Worm (Caenorhabditis elegans) whole organism, L3 larva: Measurements from ENCODE around the gene swt-5.

Experiments used
- ZK546.5 ChIP-seq: sonication (generic microtip); optimal IDR thresholded peaks from 2 replicates; lab custom pipeline; 2017; ENCODE audit warnings: missing biosample characterization, missing genetic modification characterization
- aly-2 ChIP-seq: fragments of 150-350 bp; optimal IDR thresholded peaks from 2 replicates; lab custom pipeline; 2014; ENCODE audit warnings: missing biosample characterization, missing genetic modification characterization
- ama-1 ChIP-seq: fragments of 150-350 bp; optimal IDR thresholded peaks from 2 replicates; lab custom pipeline; 2018
- ceh-16 ChIP-seq: sonication (generic microtip); optimal IDR thresholded peaks from 2 replicates; lab custom pipeline; 2017; ENCODE audit warnings: missing biosample characterization, missing genetic modification characterization
- ceh-28 ChIP-seq: fragments of 150-350 bp; optimal IDR thresholded peaks from 2 replicates; lab custom pipeline; 2014; ENCODE audit warnings: missing biosample characterization, missing genetic modification reagents, missing genetic modification characterization
- ceh-82 ChIP-seq: fragments of 150-350 bp; optimal IDR thresholded peaks from 2 replicates; lab custom pipeline; 2014; ENCODE audit warnings: missing biosample characterization, missing genetic modification characterization
- ceh-9 ChIP-seq: sonication (generic microtip); optimal IDR thresholded peaks from 2 replicates; lab custom pipeline; 2018; ENCODE audit warnings: missing biosample characterization, missing genetic modification characterization
- daf-12 ChIP-seq: fragments of 150-350 bp; optimal IDR thresholded peaks from 2 replicates; lab custom pipeline; 2014; ENCODE audit warnings: missing biosample characterization, missing genetic modification reagents, missing genetic modification characterization
- egl-27 ChIP-seq: sonication (generic microtip); optimal IDR thresholded peaks from 4 replicates; lab custom pipeline; 2017; ENCODE audit warnings: missing biosample characterization, missing genetic modification reagents, missing genetic modification characterization
- elt-2 ChIP-seq: sonication (generic microtip); optimal IDR thresholded peaks from 2 replicates; lab custom pipeline; 2016; ENCODE audit warnings: missing genetic modification reagents, mild to moderate bottlenecking, missing genetic modification characterization, missing compliant biosample characterization
- elt-3 ChIP-seq, 3 experiments: fragments of 150-350 bp in 1 of 3; sonication (generic microtip) in 2 of 3; optimal IDR thresholded peaks; 2 replicates in 2 of 3; 4 replicates in 1 of 3; lab custom pipeline; 2014 to 2017; ENCODE audit warnings: missing biosample characterization in 3 of 3, missing genetic modification characterization in 3 of 3
- eor-1 ChIP-seq, 2 experiments: fragments of 150-350 bp; optimal IDR thresholded peaks; 2 replicates each; lab custom pipeline; 2014 to 2018; ENCODE audit warnings: missing biosample characterization in 2 of 2, missing genetic modification characterization in 2 of 2
- fkh-10 ChIP-seq: sonication (generic microtip); optimal IDR thresholded peaks from 2 replicates; lab custom pipeline; 2017; ENCODE audit warnings: missing biosample characterization, missing genetic modification reagents, missing genetic modification characterization
- fkh-2 ChIP-seq: fragments of 150-350 bp; optimal IDR thresholded peaks from 2 replicates; lab custom pipeline; 2014; ENCODE audit warnings: missing biosample characterization, missing genetic modification reagents, missing genetic modification characterization
- fos-1 ChIP-seq: fragments of 150-350 bp; optimal IDR thresholded peaks from 2 replicates; lab custom pipeline; 2014; ENCODE audit warnings: missing biosample characterization, missing genetic modification characterization
- hmg-11 ChIP-seq: sonication (generic microtip); optimal IDR thresholded peaks from 2 replicates; lab custom pipeline; 2016; ENCODE audit warnings: missing genetic modification characterization, missing compliant biosample characterization
- jun-1 ChIP-seq: fragments of 150-350 bp; optimal IDR thresholded peaks from 2 replicates; lab custom pipeline; 2014; ENCODE audit warnings: missing biosample characterization, missing genetic modification reagents, missing genetic modification characterization
- lin-15B ChIP-seq: fragments of 150-350 bp; optimal IDR thresholded peaks from 2 replicates; lab custom pipeline; 2014; ENCODE audit warnings: missing biosample characterization, missing genetic modification characterization
- lin-39 ChIP-seq: fragments of 150-350 bp; optimal IDR thresholded peaks from 2 replicates; lab custom pipeline; 2018; ENCODE audit warnings: missing biosample characterization, missing genetic modification reagents, missing genetic modification characterization
- mdl-1 ChIP-seq: fragments of 150-350 bp; optimal IDR thresholded peaks from 2 replicates; lab custom pipeline; 2014; ENCODE audit warnings: missing biosample characterization, missing genetic modification characterization
- nhr-11 ChIP-seq: fragments of 150-350 bp; optimal IDR thresholded peaks from 2 replicates; lab custom pipeline; 2014; ENCODE audit warnings: missing biosample characterization, missing genetic modification characterization
- nhr-23 ChIP-seq: fragments of 150-350 bp; optimal IDR thresholded peaks from 2 replicates; lab custom pipeline; 2014; ENCODE audit warnings: missing biosample characterization, missing genetic modification reagents, missing genetic modification characterization
- nhr-25 ChIP-seq: sonication (generic microtip); optimal IDR thresholded peaks from 2 replicates; lab custom pipeline; 2017; ENCODE audit warnings: missing biosample characterization, missing genetic modification characterization
- nhr-43 ChIP-seq: sonication (generic microtip); optimal IDR thresholded peaks from 2 replicates; lab custom pipeline; 2016; ENCODE audit warnings: mild to moderate bottlenecking, missing genetic modification characterization, missing compliant biosample characterization; ENCODE audit not compliant: poor library complexity, severe bottlenecking
- nhr-67 ChIP-seq: fragments of 150-350 bp; optimal IDR thresholded peaks from 2 replicates; lab custom pipeline; 2014; ENCODE audit warnings: missing biosample characterization, missing genetic modification characterization
- nhr-76 ChIP-seq: fragments of 150-350 bp; sonication (generic microtip); optimal IDR thresholded peaks from 5 replicates; lab custom pipeline; 2014; ENCODE audit warnings: missing biosample characterization, missing genetic modification characterization
- nhr-77 ChIP-seq: fragments of 150-350 bp; optimal IDR thresholded peaks from 2 replicates; lab custom pipeline; 2014; ENCODE audit warnings: missing biosample characterization, missing genetic modification characterization
- pha-4 ChIP-seq: fragments of 150-350 bp; optimal IDR thresholded peaks from 2 replicates; lab custom pipeline; 2014; ENCODE audit warnings: missing biosample characterization, missing genetic modification reagents, missing genetic modification characterization
- pqm-1 ChIP-seq: fragments of 150-350 bp; optimal IDR thresholded peaks from 2 replicates; lab custom pipeline; 2017; ENCODE audit warnings: missing biosample characterization, missing genetic modification characterization, inconsistent platforms
- sea-2 ChIP-seq: fragments of 150-350 bp; sonication (generic microtip); optimal IDR thresholded peaks from 4 replicates; lab custom pipeline; 2014; ENCODE audit warnings: missing biosample characterization, missing genetic modification reagents, missing genetic modification characterization
- skn-1 ChIP-seq: fragments of 150-350 bp; optimal IDR thresholded peaks from 2 replicates; lab custom pipeline; 2014; ENCODE audit warnings: missing biosample characterization, missing genetic modification characterization
- snpc-4 ChIP-seq: fragments of 150-350 bp; optimal IDR thresholded peaks from 2 replicates; lab custom pipeline; 2014; ENCODE audit warnings: missing biosample characterization, missing genetic modification characterization
- tbx-2 ChIP-seq: sonication (generic microtip); optimal IDR thresholded peaks from 2 replicates; lab custom pipeline; 2016; ENCODE audit warnings: mild to moderate bottlenecking, missing genetic modification characterization, missing compliant biosample characterization
- unc-39 ChIP-seq: sonication (generic microtip); optimal IDR thresholded peaks from 4 replicates; lab custom pipeline; 2017; ENCODE audit warnings: missing biosample characterization, missing genetic modification characterization
- unc-62 ChIP-seq: fragments of 150-350 bp; sonication (generic microtip); optimal IDR thresholded peaks from 4 replicates; lab custom pipeline; 2014; ENCODE audit warnings: missing biosample characterization, missing genetic modification reagents, missing genetic modification characterization
- zag-1 ChIP-seq: fragments of 150-350 bp; optimal IDR thresholded peaks from 2 replicates; lab custom pipeline; 2014; ENCODE audit warnings: missing biosample characterization, missing genetic modification characterization
- ztf-11 ChIP-seq: fragments of 150-350 bp; optimal IDR thresholded peaks from 2 replicates; lab custom pipeline; 2014; ENCODE audit warnings: missing biosample characterization, missing genetic modification characterization
- ztf-4 ChIP-seq: fragments of 150-350 bp; optimal IDR thresholded peaks from 2 replicates; lab custom pipeline; 2014; ENCODE audit warnings: missing biosample characterization, missing genetic modification characterization

Gene swt-5

DNA sequence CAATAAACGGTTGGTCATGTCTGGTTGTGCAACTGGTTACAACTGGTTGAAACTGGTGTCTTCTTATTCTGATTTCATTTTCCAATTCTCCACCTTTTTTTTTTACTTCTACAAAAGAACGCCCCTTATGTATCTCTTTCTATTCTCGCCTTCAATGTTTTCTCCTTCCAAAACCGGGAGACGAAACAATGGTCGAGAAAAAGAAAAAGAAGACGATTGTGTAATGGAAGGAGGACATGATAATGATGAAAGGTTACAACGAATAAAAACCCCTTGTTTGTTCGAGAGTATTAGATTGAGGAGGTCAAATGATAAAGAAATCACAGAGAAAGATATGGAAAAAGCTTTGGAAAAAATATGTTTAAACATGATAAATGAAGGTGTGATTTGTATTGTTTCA, 17.6 kb downstream of the swt-5 start, which contains the start of gene C50F4.8:
Gene C50F4.8, minus strand, starts transcription at position 28 of the 400 bp plus-strand sequence.
- no peak for TF ChIP-seq unc-39 (tag; lab: Kevin White, UChicago)
- TF ChIP-seq ama-1 (lab: Kevin White, UChicago), result peak; percentile 37
- TF ChIP-seq ceh-82 (tag; lab: Kevin White, UChicago), result no peak
- TF ChIP-seq elt-2 (tag; lab: Kevin White, UChicago), result no peak
- TF ChIP-seq aly-2 (tag; lab: Kevin White, UChicago), result no peak
- no peak for TF ChIP-seq pqm-1
- TF ChIP-seq ZK546.5, result no peak
- TF ChIP-seq nhr-23, result peak; percentile 55
- no peak for TF ChIP-seq skn-1 (tag; lab: Kevin White, UChicago)

DNA sequence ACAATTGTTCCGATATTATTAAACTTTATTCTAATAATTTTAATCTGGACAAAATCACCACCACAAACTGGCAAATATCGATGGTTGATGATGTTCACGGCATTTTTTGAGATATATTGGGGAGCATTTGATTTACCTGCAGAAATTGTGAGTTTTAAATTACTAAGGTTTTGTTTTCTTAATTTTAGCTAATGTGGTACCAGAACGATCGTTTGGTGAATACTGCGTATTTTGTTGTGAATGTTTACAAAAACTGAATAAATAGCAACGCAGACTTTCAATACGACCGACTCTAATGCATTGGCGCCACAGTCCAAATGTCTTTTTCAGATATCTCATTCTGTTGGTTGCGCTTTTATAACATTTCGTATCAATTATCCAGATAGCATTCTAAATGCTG, 20.5 kb downstream of the swt-5 start:
- TF ChIP-seq fkh-10 (no peak), mdl-1 (tag; lab: Kevin White, UChicago) (no peak), eor-1 (tag; optimal IDR thresholded peaks at IDR 0.05; lab: Kevin White, UChicago) (no peak), ZK546.5 (no peak)
- TF ChIP-seq, all 47 proteins: peak for 0

DNA sequence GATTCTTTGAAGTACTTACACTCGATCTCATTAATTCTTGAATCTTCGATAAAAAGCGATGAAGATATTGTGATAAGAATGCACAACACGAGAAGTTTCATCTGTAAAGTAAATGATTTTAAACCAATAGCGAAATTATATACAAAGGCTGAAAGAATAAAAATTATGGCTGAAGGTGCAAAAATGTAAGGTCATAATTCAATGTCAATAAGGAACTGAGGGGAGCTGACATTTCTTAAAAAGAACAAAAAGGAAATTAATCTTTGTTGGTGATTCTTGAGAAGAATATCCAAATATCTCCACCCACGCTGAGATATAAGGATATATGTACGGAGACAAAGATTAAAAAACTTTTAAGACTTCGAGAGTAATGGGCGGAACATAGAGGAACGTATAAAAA, 22.9 kb downstream of the swt-5 start, which contains the start of gene C50F4.9:
Gene C50F4.9, minus strand, starts transcription at position 101 of the 400 bp plus-strand sequence.
- no peak for TF ChIP-seq nhr-25 (tag; lab: Kevin White, UChicago)
- no peak for TF ChIP-seq nhr-43 (tag; lab: Kevin White, UChicago)
- no peak for TF ChIP-seq hmg-11 (tag; lab: Kevin White, UChicago)
- no peak for TF ChIP-seq jun-1
- no peak for TF ChIP-seq lin-39 (tag; lab: Kevin White, UChicago)
- TF ChIP-seq ama-1 (lab: Kevin White, UChicago), result no peak

DNA sequence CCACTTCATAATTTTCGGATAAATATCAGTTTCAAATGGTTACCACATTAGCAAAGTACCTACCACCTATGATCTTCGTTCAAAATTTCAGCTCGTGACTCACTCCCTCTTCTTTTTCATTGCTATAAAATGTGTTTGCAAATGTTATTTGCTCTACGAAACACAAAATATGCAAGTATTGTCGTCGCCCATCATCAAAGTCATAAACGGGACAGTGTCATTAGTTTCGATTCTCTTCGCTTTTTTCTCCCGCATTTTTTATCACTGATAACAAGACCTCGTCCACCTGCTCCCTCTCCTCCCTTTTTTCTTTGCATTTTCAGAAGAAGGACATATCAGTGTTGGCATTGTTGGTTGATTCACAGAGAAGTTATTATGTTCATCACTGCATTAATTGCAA, 25.3 kb downstream of the swt-5 start, which contains the start of gene C50F4.1:
Gene C50F4.1, plus strand, starts transcription at position 324 of the 400 bp plus-strand sequence.
- no peak for TF ChIP-seq ceh-82 (tag; lab: Kevin White, UChicago)
- peak; percentile 79 for TF ChIP-seq elt-2 (tag; lab: Kevin White, UChicago)
- TF ChIP-seq fkh-10, result no peak
- TF ChIP-seq mdl-1 (tag; lab: Kevin White, UChicago), result no peak
- TF ChIP-seq pqm-1, result peak; percentile 80
- no peak for TF ChIP-seq sea-2 (GFP tag; lab: Kevin White, UChicago)
- TF ChIP-seq ceh-16 (tag; lab: Kevin White, UChicago), result no peak
- TF ChIP-seq nhr-11 (tag; lab: Kevin White, UChicago), result no peak
- no peak for TF ChIP-seq nhr-67 (tag; lab: Kevin White, UChicago)
- no peak for TF ChIP-seq ztf-4 (tag; lab: Kevin White, UChicago)
- TF ChIP-seq unc-62 (GFP tag; lab: Kevin White, UChicago), result no peak

DNA sequence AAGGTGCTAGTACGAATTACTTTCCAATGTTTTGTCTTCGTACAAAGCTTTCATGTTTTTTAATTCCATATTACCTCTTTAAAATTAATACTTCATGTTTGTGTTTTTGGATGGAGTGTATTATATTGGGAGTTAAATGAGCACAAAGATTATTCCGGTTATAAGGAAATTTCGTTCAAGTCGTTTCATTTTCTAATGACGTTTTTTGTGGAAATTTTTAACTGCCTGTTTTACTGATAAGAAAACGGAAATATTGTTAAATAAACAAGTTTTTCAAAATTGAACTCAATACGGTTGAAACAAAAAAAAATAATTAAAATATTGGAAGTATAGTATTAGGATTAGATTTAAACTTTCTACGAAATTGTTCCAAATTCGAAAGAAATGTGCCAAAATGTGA, 26.1 kb downstream of the swt-5 start:
- TF ChIP-seq pqm-1 (peak; percentile 59), elt-2 (tag; lab: Kevin White, UChicago) (peak; percentile 56), sea-2 (GFP tag; lab: Kevin White, UChicago) (no peak)

DNA sequence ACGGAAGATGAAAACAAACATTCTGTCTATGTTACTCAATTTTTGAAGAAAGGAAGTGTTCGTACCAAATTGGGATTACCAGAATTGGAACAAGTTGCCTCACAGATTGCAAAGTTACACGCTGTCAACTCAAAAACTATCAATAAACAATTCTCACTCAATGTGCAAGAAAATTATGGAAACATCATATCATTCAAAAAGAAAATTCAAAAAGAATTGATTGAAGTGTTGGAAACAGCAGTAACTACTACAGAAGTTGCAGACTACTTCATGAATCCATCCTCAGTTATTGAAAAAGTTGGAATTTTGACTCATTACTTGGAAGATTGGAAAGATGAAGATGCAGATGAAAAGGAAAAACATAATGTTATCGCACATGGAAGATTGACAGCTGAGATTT, 26.8 kb downstream of the swt-5 start:
- TF ChIP-seq nhr-77, result no peak
- no peak for TF ChIP-seq egl-27 (tag; lab: Kevin White, UChicago)
- TF ChIP-seq, all 47 proteins: peak for 0

DNA sequence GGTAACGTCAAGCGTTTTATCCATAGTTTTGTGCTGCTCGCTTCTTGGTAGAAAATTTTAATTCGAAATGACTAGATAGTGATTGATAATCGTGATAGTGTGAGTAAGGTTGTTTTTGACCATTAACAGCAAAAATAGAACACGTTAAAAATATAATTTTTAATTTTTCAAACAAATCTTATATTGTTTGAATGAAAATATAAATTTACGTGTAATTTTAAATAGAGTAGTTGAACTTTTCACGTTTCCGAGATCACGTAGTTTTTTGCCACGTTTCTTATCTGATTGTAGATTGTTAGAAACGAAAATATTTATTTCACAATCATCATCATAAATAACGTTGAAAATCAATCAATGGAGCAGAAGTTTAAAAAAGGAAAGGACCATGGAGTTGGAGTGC, 30.3 kb downstream of the swt-5 start, which contains the start of the genes C50F4.10 and pfk-1.2:
Gene C50F4.10, minus strand, starts transcription at position 101 of the 400 bp plus-strand sequence.
Gene pfk-1.2, plus strand, starts transcription at position 325 of the 400 bp plus-strand sequence.
- TF ChIP-seq pha-4 (tag; lab: Kevin White, UChicago), result no peak
- TF ChIP-seq pqm-1, result no peak
- TF ChIP-seq, all 47 proteins: peak for 0

DNA sequence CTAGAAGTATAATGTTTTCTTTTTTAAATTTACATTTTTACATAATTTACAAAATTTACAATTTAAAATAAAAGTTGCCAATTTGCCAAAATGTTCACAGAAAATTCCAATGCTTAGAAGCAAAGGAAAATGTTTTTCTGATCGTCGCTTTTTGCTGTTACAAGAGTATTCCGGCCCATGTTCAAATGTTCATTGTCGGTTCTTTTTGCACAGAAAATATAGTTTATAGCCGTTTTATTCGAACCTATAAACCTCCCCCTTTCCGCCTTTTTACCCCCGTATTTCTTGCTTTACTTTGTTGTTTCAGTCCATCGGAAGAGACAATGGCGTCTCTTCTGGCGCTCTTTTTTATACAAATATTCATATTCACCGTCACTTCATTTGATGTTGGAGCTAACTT, 33.4 kb downstream of the swt-5 start, which contains the start of gene tag-329:
Gene tag-329, plus strand, starts transcription at position 301 of the 400 bp plus-strand sequence.
- no peak for TF ChIP-seq elt-2 (tag; lab: Kevin White, UChicago)
- TF ChIP-seq ceh-28 (tag; lab: Kevin White, UChicago), result no peak
- no peak for TF ChIP-seq nhr-76
- no peak for TF ChIP-seq pha-4 (tag; lab: Kevin White, UChicago)
- no peak for TF ChIP-seq lin-15B (tag; lab: Kevin White, UChicago)
- TF ChIP-seq zag-1, result no peak
- no peak for TF ChIP-seq ztf-11
- TF ChIP-seq daf-12 (tag; lab: Kevin White, UChicago), result no peak
- no peak for TF ChIP-seq elt-3 (tag; optimal IDR thresholded peaks at IDR 0.05; lab: Kevin White, UChicago)
- no peak for TF ChIP-seq tbx-2 (tag; lab: Kevin White, UChicago)
- no peak for TF ChIP-seq nhr-77
- no peak for TF ChIP-seq ceh-9 (tag; lab: Kevin White, UChicago)
- no peak for TF ChIP-seq pqm-1
- TF ChIP-seq snpc-4 (tag; lab: Kevin White, UChicago), result no peak
- no peak for TF ChIP-seq fos-1
- no peak for TF ChIP-seq jun-1
- TF ChIP-seq sea-2 (GFP tag; lab: Kevin White, UChicago), result no peak
- no peak for TF ChIP-seq ceh-82 (tag; lab: Kevin White, UChicago)
- no peak for TF ChIP-seq fkh-2 (tag; lab: Kevin White, UChicago)
- TF ChIP-seq mdl-1 (tag; lab: Kevin White, UChicago), result no peak
